Fruit fly (Drosophila melanogaster) whole organism, wandering third instar larva: ENCODE measurements around the gene Sem1.

ENCODE experiments used
- Abd-B ChIP-seq: fragments of >200 bp; optimal IDR thresholded peaks from 2 replicates; lab custom pipeline; 2017; ENCODE audit warnings: missing biosample characterization, missing genetic modification characterization
- CG32264 ChIP-seq: fragments of 200-800 bp; sonication (Bioruptor generic); optimal IDR thresholded peaks from 2 replicates; lab custom pipeline; 2016; ENCODE audit warnings: missing biosample characterization, missing genetic modification characterization
- CG9705 ChIP-seq: fragments of 200-800 bp; sonication (Bioruptor generic); optimal IDR thresholded peaks from 2 replicates; lab custom pipeline; 2018; ENCODE audit warnings: missing biosample characterization, mild to moderate bottlenecking, missing genetic modification characterization
- CrebA ChIP-seq: fragments of 200-800 bp; sonication (Bioruptor generic); optimal IDR thresholded peaks from 2 replicates; lab custom pipeline; 2016; ENCODE audit warnings: missing biosample characterization, mild to moderate bottlenecking, missing genetic modification characterization, borderline replicate concordance
- Dfd ChIP-seq: fragments of >200 bp; optimal IDR thresholded peaks from 2 replicates; lab custom pipeline; 2017; ENCODE audit warnings: missing biosample characterization, missing genetic modification characterization
- Dif ChIP-seq: fragments of 200-275, 200-300 bp; sonication (Bioruptor generic); optimal IDR thresholded peaks from 2 replicates; lab custom pipeline; 2018; ENCODE audit warnings: missing biosample characterization, missing genetic modification characterization; ENCODE audit not compliant: partially characterized antibody
- GATAd ChIP-seq: sonication (Bioruptor generic); optimal IDR thresholded peaks from 2 replicates; lab custom pipeline; 2016; ENCODE audit warnings: missing biosample characterization, missing genetic modification characterization
- HLH106 ChIP-seq: fragments of 200-800 bp; optimal IDR thresholded peaks from 3 replicates; lab custom pipeline; 2019; ENCODE audit warnings: missing biosample characterization, mild to moderate bottlenecking, missing genetic modification characterization, moderate library complexity
- Hnf4 ChIP-seq: fragments of 200-800 bp; sonication (Bioruptor generic); optimal IDR thresholded peaks from 2 replicates; lab custom pipeline; 2016; ENCODE audit warnings: missing biosample characterization, mild to moderate bottlenecking, missing genetic modification characterization
- Hr78 ChIP-seq: fragments of >200 bp; optimal IDR thresholded peaks from 2 replicates; lab custom pipeline; 2017; ENCODE audit warnings: missing biosample characterization, missing genetic modification characterization
- Hr83 ChIP-seq: fragments of 200-300 bp; sonication (Bioruptor generic); optimal IDR thresholded peaks from 2 replicates; lab custom pipeline; 2016; ENCODE audit warnings: missing biosample characterization, mild to moderate bottlenecking, missing genetic modification characterization, moderate library complexity; ENCODE audit not compliant: poor library complexity, severe bottlenecking
- Jra ChIP-seq: sonication (Bioruptor generic); optimal IDR thresholded peaks from 2 replicates; lab custom pipeline; 2016; ENCODE audit warnings: missing biosample characterization, missing genetic modification characterization
- Mio ChIP-seq: sonication (Bioruptor generic); optimal IDR thresholded peaks from 2 replicates; lab custom pipeline; 2016; ENCODE audit warnings: missing biosample characterization, missing genetic modification characterization
- Myc ChIP-seq: fragments of >200 bp; optimal IDR thresholded peaks from 2 replicates; lab custom pipeline; 2017
- N ChIP-seq: fragments of >200 bp; optimal IDR thresholded peaks from 2 replicates; lab custom pipeline; 2018; ENCODE audit warnings: missing biosample characterization, missing external identifiers, missing genetic modification characterization
- OdsH ChIP-seq: fragments of 200-800 bp; sonication (Bioruptor generic); optimal IDR thresholded peaks from 2 replicates; lab custom pipeline; 2016; ENCODE audit warnings: missing biosample characterization, mild to moderate bottlenecking, missing genetic modification characterization
- Rel ChIP-seq, 2 experiments: fragments of 200-800 bp; sonication (Bioruptor generic) in 1 of 2; optimal IDR thresholded peaks; 2 replicates in 1 of 2; 3 replicates in 1 of 2; lab custom pipeline; 2016 to 2019; ENCODE audit warnings: mild to moderate bottlenecking in 2 of 2, missing biosample characterization in 2 of 2, missing genetic modification characterization in 2 of 2, moderate library complexity in 1 of 2
- Sp1 ChIP-seq: fragments of 200-800 bp; sonication (Bioruptor generic); optimal IDR thresholded peaks from 3 replicates; lab custom pipeline; 2019; ENCODE audit warnings: missing biosample characterization, mild to moderate bottlenecking, missing genetic modification characterization, moderate library complexity
- Vsx2 ChIP-seq: fragments of 200-300, 225-300 bp; sonication (Bioruptor generic); optimal IDR thresholded peaks from 2 replicates; lab custom pipeline; 2018; ENCODE audit warnings: missing biosample characterization, missing genetic modification characterization; ENCODE audit not compliant: partially characterized antibody
- br ChIP-seq: fragments of 200-800 bp; sonication (Bioruptor generic); optimal IDR thresholded peaks from 2 replicates; lab custom pipeline; 2016; ENCODE audit warnings: missing biosample characterization, missing genetic modification characterization
- brk ChIP-seq: fragments of 200-800 bp; sonication (Bioruptor generic); optimal IDR thresholded peaks from 2 replicates; lab custom pipeline; 2016; ENCODE audit warnings: missing biosample characterization, mild to moderate bottlenecking, missing genetic modification characterization
- dl ChIP-seq, 2 experiments: fragments of 175-275, 200-275 bp in 1 of 2; fragments of 200-275 bp in 1 of 2; sonication (Bioruptor generic); optimal IDR thresholded peaks; lab custom pipeline; 2018; ENCODE audit warnings: mild to moderate bottlenecking in 2 of 2, missing biosample characterization in 2 of 2, missing genetic modification characterization in 2 of 2, moderate library complexity in 2 of 2; ENCODE audit not compliant: partially characterized antibody in 2 of 2, insufficient read depth in 1 of 2
- dmrt93B ChIP-seq: fragments of 200-800 bp; sonication (Bioruptor generic); optimal IDR thresholded peaks from 2 replicates; lab custom pipeline; 2018; ENCODE audit warnings: missing biosample characterization, mild to moderate bottlenecking, missing genetic modification characterization
- dsf ChIP-seq: sonication (Bioruptor generic); optimal IDR thresholded peaks from 2 replicates; lab custom pipeline; 2016; ENCODE audit warnings: missing biosample characterization, missing genetic modification characterization, borderline replicate concordance
- ey ChIP-seq: fragments of 200-800 bp; sonication (Bioruptor generic); optimal IDR thresholded peaks from 2 replicates; lab custom pipeline; 2016; ENCODE audit warnings: missing biosample characterization, missing genetic modification characterization
- foxo ChIP-seq, 2 experiments: fragments of 200-800 bp; sonication (Bioruptor generic); optimal IDR thresholded peaks; 2 replicates in 1 of 2; 3 replicates in 1 of 2; lab custom pipeline; 2016 to 2017; ENCODE audit warnings: missing biosample characterization in 2 of 2, missing genetic modification characterization in 2 of 2
- fru ChIP-seq: fragments of 200-800 bp; sonication (Bioruptor generic); optimal IDR thresholded peaks from 3 replicates; lab custom pipeline; 2016; ENCODE audit warnings: missing biosample characterization, mild to moderate bottlenecking, missing genetic modification characterization
- h ChIP-seq: fragments of 200-800 bp; sonication (Bioruptor generic); optimal IDR thresholded peaks from 3 replicates; lab custom pipeline; 2016; ENCODE audit warnings: missing biosample characterization, mild to moderate bottlenecking, missing genetic modification characterization
- jim ChIP-seq: fragments of 175-275, 200-325 bp; sonication (Bioruptor generic); optimal IDR thresholded peaks from 2 replicates; lab custom pipeline; 2016; ENCODE audit warnings: missing biosample characterization, mild to moderate bottlenecking, missing genetic modification characterization
- lola ChIP-seq: fragments of >200 bp; optimal IDR thresholded peaks from 2 replicates; lab custom pipeline; 2017; ENCODE audit warnings: missing biosample characterization, missing genetic modification characterization
- pan ChIP-seq: fragments of >200 bp; optimal IDR thresholded peaks from 2 replicates; lab custom pipeline; 2017
- psq ChIP-seq: fragments of 200-800 bp; sonication (Bioruptor generic); optimal IDR thresholded peaks from 3 replicates; lab custom pipeline; 2017; ENCODE audit warnings: missing biosample characterization, mild to moderate bottlenecking, missing genetic modification characterization, moderate library complexity
- rgr ChIP-seq: fragments of 200-800 bp; sonication (Bioruptor generic); optimal IDR thresholded peaks from 3 replicates; lab custom pipeline; 2016; ENCODE audit warnings: missing biosample characterization, mild to moderate bottlenecking, missing genetic modification characterization
- sage ChIP-seq: fragments of 200-800 bp; sonication (Bioruptor generic); optimal IDR thresholded peaks from 2 replicates; lab custom pipeline; 2016; ENCODE audit warnings: missing biosample characterization, mild to moderate bottlenecking, missing genetic modification characterization
- sv ChIP-seq: fragments of 200-800 bp; sonication (Bioruptor generic); optimal IDR thresholded peaks from 3 replicates; lab custom pipeline; 2016; ENCODE audit warnings: missing biosample characterization, missing genetic modification characterization
- tai ChIP-seq: sonication (Bioruptor generic); optimal IDR thresholded peaks from 2 replicates; lab custom pipeline; 2016; ENCODE audit warnings: missing biosample characterization, missing genetic modification characterization
- usp ChIP-seq: fragments of >200 bp; optimal IDR thresholded peaks from 2 replicates; lab custom pipeline; 2017; ENCODE audit warnings: missing biosample characterization, missing genetic modification characterization
- woc ChIP-seq: sonication (Bioruptor generic); optimal IDR thresholded peaks from 2 replicates; lab custom pipeline; 2016; ENCODE audit warnings: missing biosample characterization, mild to moderate bottlenecking, missing genetic modification characterization

Sem1 gene

DNA sequence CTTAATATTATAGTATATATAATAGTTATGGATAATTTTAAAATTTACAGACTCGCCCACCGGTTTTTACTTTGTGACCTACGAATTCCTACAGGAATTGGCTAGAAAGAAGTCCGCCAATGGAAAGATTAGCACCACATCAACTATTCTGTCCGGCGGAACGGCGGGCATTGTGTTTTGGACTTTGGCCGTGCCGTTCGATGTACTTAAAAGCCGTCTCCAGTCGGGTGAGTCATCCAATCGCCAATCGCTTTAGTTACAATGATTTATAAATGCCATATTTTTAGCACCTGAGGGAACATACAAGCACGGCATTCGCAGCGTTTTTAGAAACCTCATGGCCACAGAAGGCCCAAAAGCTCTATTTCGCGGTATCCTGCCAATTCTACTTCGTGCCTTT is 35.3 kb upstream of the Sem1 start:
- TF ChIP-seq Rel (GFP tag; optimal IDR thresholded peaks at IDR 0.05; lab: Kevin White, UChicago), result no peak
- no peak for TF ChIP-seq Rel (tag; optimal IDR thresholded peaks at IDR 0.05; lab: Kevin White, UChicago)
- no peak for TF ChIP-seq psq (GFP tag; lab: Kevin White, UChicago)
- TF ChIP-seq HLH106 (tag; lab: Kevin White, UChicago), result no peak
- no peak for TF ChIP-seq tai
- no peak for TF ChIP-seq CrebA (GFP tag; lab: Kevin White, UChicago)
- TF ChIP-seq dl (GFP tag; optimal IDR thresholded peaks at IDR 0.05; lab: Kevin White, UChicago; ENCODE audit: insufficient read depth in 1 of 2, partially characterized antibody in 2 of 2), result no peak
- TF ChIP-seq rgr, result no peak
- no peak for TF ChIP-seq dsf (GFP tag; lab: Kevin White, UChicago)
- TF ChIP-seq fru, result no peak

dm6 chr2L:7028990-7029389 is 34.8 kb upstream of the Sem1 start:
- TF ChIP-seq brk (peak; percentile 10), br (GFP tag; lab: Kevin White, UChicago) (no peak), HLH106 (tag; lab: Kevin White, UChicago) (no peak), Hnf4 (GFP tag; lab: Kevin White, UChicago) (no peak), fru (no peak), dl (GFP tag; optimal IDR thresholded peaks at IDR 0.05; lab: Kevin White, UChicago; ENCODE audit: insufficient read depth in 1 of 2, partially characterized antibody in 2 of 2) (no peak), Vsx2 (GFP tag; lab: Kevin White, UChicago) (no peak), CG32264 (GFP tag; lab: Kevin White, UChicago) (no peak)

- TF ChIP-seq CrebA (GFP tag; lab: Kevin White, UChicago) (no peak), HLH106 (tag; lab: Kevin White, UChicago) (peak; percentile 51), dmrt93B (no peak), fru (peak; percentile 45), Mio (GFP tag; lab: Kevin White, UChicago) (no peak), CG9705 (GFP tag; lab: Kevin White, UChicago) (no peak), tai (peak; percentile 89), woc (peak; percentile 13), sage (no peak), sv (GFP tag; lab: Kevin White, UChicago) (peak; percentile 1), OdsH (GFP tag; lab: Kevin White, UChicago) (no peak), foxo (GFP tag; optimal IDR thresholded peaks at IDR 0.05; lab: Kevin White, UChicago) (peak; percentile 2 to 61), Hnf4 (GFP tag; lab: Kevin White, UChicago) (peak; percentile 90), CG32264 (GFP tag; lab: Kevin White, UChicago) (no peak), Jra (GFP tag; lab: Kevin White, UChicago) (peak; percentile 83), Vsx2 (GFP tag; lab: Kevin White, UChicago) (no peak), jim (GFP tag; lab: Kevin White, UChicago) (no peak), dsf (GFP tag; lab: Kevin White, UChicago) (peak; percentile 77), ey (GFP tag; lab: Kevin White, UChicago) (peak; percentile 59), GATAd (peak; percentile 39), lola (GFP tag; lab: Kevin White, UChicago) (no peak), Hr83 (peak; percentile 82), dl (GFP tag; optimal IDR thresholded peaks at IDR 0.05; lab: Kevin White, UChicago; ENCODE audit: insufficient read depth in 1 of 2, partially characterized antibody in 2 of 2) (no peak), h (GFP tag; lab: Kevin White, UChicago) (peak; percentile 74), Sp1 (peak; percentile 46), br (GFP tag; lab: Kevin White, UChicago) (peak; percentile 55), Abd-B (GFP tag; lab: Kevin White, UChicago) (no peak), psq (GFP tag; lab: Kevin White, UChicago) (peak; percentile 23), usp (GFP tag; lab: Kevin White, UChicago) (no peak), pan (lab: Kevin White, UChicago) (no peak), Myc (lab: Kevin White, UChicago) (no peak), Rel (GFP tag; optimal IDR thresholded peaks at IDR 0.05; lab: Kevin White, UChicago) (no peak), Rel (tag; optimal IDR thresholded peaks at IDR 0.05; lab: Kevin White, UChicago) (peak; percentile 56), N (GFP tag; lab: Kevin White, UChicago) (no peak), Dfd (GFP tag; lab: Kevin White, UChicago) (no peak), Dif (GFP tag; lab: Kevin White, UChicago) (no peak), rgr (peak; percentile 70), Hr78 (GFP tag; lab: Kevin White, UChicago) (no peak), brk (peak; percentile 80)
Observed at dm6 chr2L:7032517-7032951, 31.3 kb upstream of the Sem1 start, which contains the start of the genes Rab30 and Caper. Rab30 (minus strand) TSS chr2L:7032606. Caper (plus strand) TSS chr2L:7032721.
